Worm (Caenorhabditis elegans) whole organism, L3 larva: ENCODE data around the gene idpa-1.

Source experiments
- R02D3.7 ChIP-seq: fragments of 150-350 bp; optimal IDR thresholded peaks from 2 replicates; lab custom pipeline; 2014; ENCODE audit warnings: missing biosample characterization, missing genetic modification characterization
- ZK546.5 ChIP-seq: sonication (generic microtip); optimal IDR thresholded peaks from 2 replicates; lab custom pipeline; 2017; ENCODE audit warnings: missing biosample characterization, missing genetic modification characterization
- aly-2 ChIP-seq: fragments of 150-350 bp; optimal IDR thresholded peaks from 2 replicates; lab custom pipeline; 2014; ENCODE audit warnings: missing biosample characterization, missing genetic modification characterization
- ama-1 ChIP-seq: fragments of 150-350 bp; optimal IDR thresholded peaks from 2 replicates; lab custom pipeline; 2018
- ceh-28 ChIP-seq: fragments of 150-350 bp; optimal IDR thresholded peaks from 2 replicates; lab custom pipeline; 2014; ENCODE audit warnings: missing biosample characterization, missing genetic modification reagents, missing genetic modification characterization
- ceh-82 ChIP-seq: fragments of 150-350 bp; optimal IDR thresholded peaks from 2 replicates; lab custom pipeline; 2014; ENCODE audit warnings: missing biosample characterization, missing genetic modification characterization
- ceh-9 ChIP-seq: sonication (generic microtip); optimal IDR thresholded peaks from 2 replicates; lab custom pipeline; 2018; ENCODE audit warnings: missing biosample characterization, missing genetic modification characterization
- egl-27 ChIP-seq: sonication (generic microtip); optimal IDR thresholded peaks from 4 replicates; lab custom pipeline; 2017; ENCODE audit warnings: missing biosample characterization, missing genetic modification reagents, missing genetic modification characterization
- egl-5 ChIP-seq: fragments of 150-350 bp; optimal IDR thresholded peaks from 2 replicates; lab custom pipeline; 2017; ENCODE audit warnings: missing biosample characterization, missing genetic modification reagents, missing genetic modification characterization, inconsistent platforms
- elt-1 ChIP-seq: fragments of 150-350 bp; optimal IDR thresholded peaks from 2 replicates; lab custom pipeline; 2014; ENCODE audit warnings: missing biosample characterization, missing genetic modification characterization
- elt-2 ChIP-seq: sonication (generic microtip); optimal IDR thresholded peaks from 2 replicates; lab custom pipeline; 2016; ENCODE audit warnings: missing genetic modification reagents, mild to moderate bottlenecking, missing genetic modification characterization, missing compliant biosample characterization
- elt-3 ChIP-seq, 3 experiments: fragments of 150-350 bp in 1 of 3; sonication (generic microtip) in 2 of 3; optimal IDR thresholded peaks; 2 replicates in 2 of 3; 4 replicates in 1 of 3; lab custom pipeline; 2014 to 2017; ENCODE audit warnings: missing biosample characterization in 3 of 3, missing genetic modification characterization in 3 of 3
- eor-1 ChIP-seq, 2 experiments: fragments of 150-350 bp; optimal IDR thresholded peaks; 2 replicates each; lab custom pipeline; 2014 to 2018; ENCODE audit warnings: missing biosample characterization in 2 of 2, missing genetic modification characterization in 2 of 2
- fkh-10 ChIP-seq: sonication (generic microtip); optimal IDR thresholded peaks from 2 replicates; lab custom pipeline; 2017; ENCODE audit warnings: missing biosample characterization, missing genetic modification reagents, missing genetic modification characterization
- fkh-2 ChIP-seq: fragments of 150-350 bp; optimal IDR thresholded peaks from 2 replicates; lab custom pipeline; 2014; ENCODE audit warnings: missing biosample characterization, missing genetic modification reagents, missing genetic modification characterization
- hmg-11 ChIP-seq: sonication (generic microtip); optimal IDR thresholded peaks from 2 replicates; lab custom pipeline; 2016; ENCODE audit warnings: missing genetic modification characterization, missing compliant biosample characterization
- jun-1 ChIP-seq: fragments of 150-350 bp; optimal IDR thresholded peaks from 2 replicates; lab custom pipeline; 2014; ENCODE audit warnings: missing biosample characterization, missing genetic modification reagents, missing genetic modification characterization
- lin-15B ChIP-seq: fragments of 150-350 bp; optimal IDR thresholded peaks from 2 replicates; lab custom pipeline; 2014; ENCODE audit warnings: missing biosample characterization, missing genetic modification characterization
- lin-39 ChIP-seq: fragments of 150-350 bp; optimal IDR thresholded peaks from 2 replicates; lab custom pipeline; 2018; ENCODE audit warnings: missing biosample characterization, missing genetic modification reagents, missing genetic modification characterization
- lsy-12 ChIP-seq: sonication (generic microtip); optimal IDR thresholded peaks from 2 replicates; lab custom pipeline; 2016; ENCODE audit warnings: mild to moderate bottlenecking, missing genetic modification characterization, missing compliant biosample characterization
- mdl-1 ChIP-seq: fragments of 150-350 bp; optimal IDR thresholded peaks from 2 replicates; lab custom pipeline; 2014; ENCODE audit warnings: missing biosample characterization, missing genetic modification characterization
- mml-1 ChIP-seq: fragments of 150-350 bp; sonication (generic microtip); optimal IDR thresholded peaks from 3 replicates; lab custom pipeline; 2014; ENCODE audit warnings: missing biosample characterization, missing genetic modification characterization
- nfya-1 ChIP-seq: sonication (generic microtip); optimal IDR thresholded peaks from 2 replicates; lab custom pipeline; 2017; ENCODE audit warnings: missing genetic modification characterization, mild to moderate bottlenecking, missing compliant biosample characterization, antibody characterized with exemption, moderate library complexity; ENCODE audit not compliant: insufficient read depth
- nhr-11 ChIP-seq: fragments of 150-350 bp; optimal IDR thresholded peaks from 2 replicates; lab custom pipeline; 2014; ENCODE audit warnings: missing biosample characterization, missing genetic modification characterization
- nhr-12 ChIP-seq: fragments of 150-350 bp; optimal IDR thresholded peaks from 2 replicates; lab custom pipeline; 2014; ENCODE audit warnings: missing biosample characterization, missing genetic modification characterization
- nhr-23 ChIP-seq: fragments of 150-350 bp; optimal IDR thresholded peaks from 2 replicates; lab custom pipeline; 2014; ENCODE audit warnings: missing biosample characterization, missing genetic modification reagents, missing genetic modification characterization
- nhr-25 ChIP-seq: sonication (generic microtip); optimal IDR thresholded peaks from 2 replicates; lab custom pipeline; 2017; ENCODE audit warnings: missing biosample characterization, missing genetic modification characterization
- nhr-43 ChIP-seq: sonication (generic microtip); optimal IDR thresholded peaks from 2 replicates; lab custom pipeline; 2016; ENCODE audit warnings: mild to moderate bottlenecking, missing genetic modification characterization, missing compliant biosample characterization; ENCODE audit not compliant: poor library complexity, severe bottlenecking
- nhr-67 ChIP-seq: fragments of 150-350 bp; optimal IDR thresholded peaks from 2 replicates; lab custom pipeline; 2014; ENCODE audit warnings: missing biosample characterization, missing genetic modification characterization
- nhr-76 ChIP-seq: fragments of 150-350 bp; sonication (generic microtip); optimal IDR thresholded peaks from 5 replicates; lab custom pipeline; 2014; ENCODE audit warnings: missing biosample characterization, missing genetic modification characterization
- pha-4 ChIP-seq: fragments of 150-350 bp; optimal IDR thresholded peaks from 2 replicates; lab custom pipeline; 2014; ENCODE audit warnings: missing biosample characterization, missing genetic modification reagents, missing genetic modification characterization
- pqm-1 ChIP-seq: fragments of 150-350 bp; optimal IDR thresholded peaks from 2 replicates; lab custom pipeline; 2017; ENCODE audit warnings: missing biosample characterization, missing genetic modification characterization, inconsistent platforms
- sea-2 ChIP-seq: fragments of 150-350 bp; sonication (generic microtip); optimal IDR thresholded peaks from 4 replicates; lab custom pipeline; 2014; ENCODE audit warnings: missing biosample characterization, missing genetic modification reagents, missing genetic modification characterization
- skn-1 ChIP-seq: fragments of 150-350 bp; optimal IDR thresholded peaks from 2 replicates; lab custom pipeline; 2014; ENCODE audit warnings: missing biosample characterization, missing genetic modification characterization
- snpc-4 ChIP-seq: fragments of 150-350 bp; optimal IDR thresholded peaks from 2 replicates; lab custom pipeline; 2014; ENCODE audit warnings: missing biosample characterization, missing genetic modification characterization
- tbx-2 ChIP-seq: sonication (generic microtip); optimal IDR thresholded peaks from 2 replicates; lab custom pipeline; 2016; ENCODE audit warnings: mild to moderate bottlenecking, missing genetic modification characterization, missing compliant biosample characterization
- unc-39 ChIP-seq: sonication (generic microtip); optimal IDR thresholded peaks from 4 replicates; lab custom pipeline; 2017; ENCODE audit warnings: missing biosample characterization, missing genetic modification characterization
- unc-62 ChIP-seq: fragments of 150-350 bp; sonication (generic microtip); optimal IDR thresholded peaks from 4 replicates; lab custom pipeline; 2014; ENCODE audit warnings: missing biosample characterization, missing genetic modification reagents, missing genetic modification characterization
- zag-1 ChIP-seq: fragments of 150-350 bp; optimal IDR thresholded peaks from 2 replicates; lab custom pipeline; 2014; ENCODE audit warnings: missing biosample characterization, missing genetic modification characterization
- ztf-11 ChIP-seq: fragments of 150-350 bp; optimal IDR thresholded peaks from 2 replicates; lab custom pipeline; 2014; ENCODE audit warnings: missing biosample characterization, missing genetic modification characterization
- ztf-4 ChIP-seq: fragments of 150-350 bp; optimal IDR thresholded peaks from 2 replicates; lab custom pipeline; 2014; ENCODE audit warnings: missing biosample characterization, missing genetic modification characterization

idpa-1 gene

DNA sequence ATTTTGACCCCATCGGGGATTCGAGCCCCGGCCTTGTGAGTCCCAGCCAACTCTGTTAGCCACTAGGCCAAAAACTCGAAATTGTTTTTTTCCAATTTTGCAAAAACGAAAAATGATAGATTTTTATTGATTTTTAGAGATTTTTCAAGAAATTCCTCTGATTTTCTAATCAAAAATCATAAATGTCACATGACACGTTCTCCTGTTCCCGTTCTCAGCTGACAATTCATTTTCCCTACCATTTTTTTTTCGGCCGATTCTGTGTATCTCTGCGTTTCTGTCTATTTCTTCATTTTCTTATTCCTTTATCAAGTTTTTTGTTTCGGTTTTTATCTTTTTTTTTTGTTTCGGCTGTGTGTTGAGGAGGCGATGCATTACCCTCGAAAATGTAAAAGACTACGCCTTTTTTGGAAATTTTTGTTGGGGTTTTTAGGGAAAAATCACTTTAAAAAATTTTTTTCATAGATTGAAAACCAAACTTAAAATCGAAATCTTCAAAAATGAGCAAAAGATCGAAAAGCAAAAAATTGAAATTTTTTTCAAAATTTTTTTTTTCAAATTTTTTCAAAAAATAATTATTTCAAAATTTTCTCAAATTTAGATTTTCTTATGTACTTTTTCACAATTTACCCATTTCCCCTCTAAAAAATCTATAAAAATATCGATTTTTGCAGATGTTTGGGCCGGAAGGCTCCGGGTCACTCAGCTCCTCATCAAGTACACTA lies 26.7 kb downstream of the idpa-1 start, which contains the start of gene klf-1:
klf-1 (plus strand) TSS at position 675 of the 725 bp plus-strand sequence.
- no peak for TF ChIP-seq zag-1 (tag; lab: Kevin White, UChicago)
- TF ChIP-seq fkh-10 (GFP tag; lab: Kevin White, UChicago): no peak
- no peak for TF ChIP-seq aly-2
- TF ChIP-seq R02D3.7 (tag; lab: Kevin White, UChicago): no peak
- no peak for TF ChIP-seq jun-1 (tag; lab: Kevin White, UChicago)
- TF ChIP-seq tbx-2 (tag; lab: Kevin White, UChicago): no peak
- TF ChIP-seq elt-2: peak; percentile 82
- no peak for TF ChIP-seq ztf-11 (tag; lab: Kevin White, UChicago)
- no peak for TF ChIP-seq sea-2
- peak; percentile 70 for TF ChIP-seq nhr-43 (tag; lab: Kevin White, UChicago)
- TF ChIP-seq pha-4: peak; percentile 16
- TF ChIP-seq elt-1 (tag; lab: Kevin White, UChicago): no peak
- no peak for TF ChIP-seq ztf-4 (tag; lab: Kevin White, UChicago)
- TF ChIP-seq egl-5: no peak
- TF ChIP-seq fkh-2 (tag; lab: Kevin White, UChicago): no peak
- TF ChIP-seq ZK546.5 (tag; lab: Kevin White, UChicago): no peak
- peak; percentile 42 for TF ChIP-seq nhr-25 (tag; lab: Kevin White, UChicago)
- TF ChIP-seq nhr-76 (tag; lab: Kevin White, UChicago): no peak
- no peak for TF ChIP-seq skn-1 (tag; lab: Kevin White, UChicago)
- TF ChIP-seq ceh-28 (tag; lab: Kevin White, UChicago): peak; percentile 15
- no peak for TF ChIP-seq nhr-12 (tag; lab: Kevin White, UChicago)
- TF ChIP-seq ama-1: no peak
- TF ChIP-seq ceh-82 (tag; lab: Kevin White, UChicago): no peak
- no peak for TF ChIP-seq eor-1 (tag; optimal IDR thresholded peaks at IDR 0.05; lab: Kevin White, UChicago)
- no peak for TF ChIP-seq mdl-1 (tag; lab: Kevin White, UChicago)
- no peak for TF ChIP-seq snpc-4 (tag; lab: Kevin White, UChicago)
- no peak for TF ChIP-seq egl-27 (tag; lab: Kevin White, UChicago)
- TF ChIP-seq pqm-1 (tag; lab: Kevin White, UChicago): peak; percentile 41
- peak; percentile 74 for TF ChIP-seq nhr-23
- peak; percentile 29 for TF ChIP-seq nfya-1 (tag; lab: Kevin White, UChicago)

DNA sequence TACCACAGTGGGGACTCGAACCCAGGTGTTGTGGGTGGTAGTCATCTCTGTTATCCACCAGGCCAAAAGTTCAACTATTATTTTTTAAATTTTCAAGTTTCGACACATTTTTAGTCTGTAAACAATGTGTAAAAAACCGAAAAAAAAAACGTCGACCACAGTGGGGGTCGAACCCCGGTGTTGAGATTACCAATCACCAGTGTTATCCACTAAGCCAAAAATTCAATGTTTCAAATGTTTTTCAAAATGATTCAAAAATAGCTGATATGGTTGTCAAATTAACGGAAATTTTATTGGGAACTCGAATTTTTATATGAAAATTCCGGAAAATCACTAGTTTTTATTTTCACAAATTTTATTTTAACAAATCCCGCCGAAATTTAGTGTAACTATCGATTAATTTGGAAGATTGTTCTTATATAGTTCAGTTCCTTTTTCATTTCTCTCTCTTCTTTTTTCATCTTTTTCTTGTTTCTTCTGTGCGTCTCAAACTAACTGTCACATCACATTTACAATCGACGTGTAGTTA lies 27.8 kb downstream of the idpa-1 start:
- TF ChIP-seq ceh-9 (tag; lab: Kevin White, UChicago) (no peak), nhr-23 (peak; percentile 22)

DNA sequence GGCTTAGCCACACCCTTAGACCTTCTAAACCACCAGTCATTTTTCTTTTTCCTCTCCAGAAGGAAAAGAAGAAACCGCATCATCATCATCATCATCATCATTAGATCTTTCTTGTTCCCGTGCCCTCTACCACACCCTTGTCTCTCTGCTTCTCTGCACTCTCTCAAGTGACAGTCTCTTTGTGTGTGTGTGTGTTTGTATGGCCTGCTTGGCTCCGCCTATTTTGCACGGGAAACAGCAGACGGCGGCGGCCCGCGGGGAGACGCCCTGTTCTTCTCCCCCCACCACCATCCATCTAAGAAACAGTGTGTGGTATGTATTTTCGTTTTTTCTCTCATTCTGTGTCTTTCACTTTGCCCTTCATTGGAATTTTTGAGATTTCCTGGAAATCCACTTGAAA lies 29.2 kb downstream of the idpa-1 start:
- TF ChIP-seq nhr-25 (tag; lab: Kevin White, UChicago): peak; percentile 95
- peak; percentile 62 for TF ChIP-seq ceh-28 (tag; lab: Kevin White, UChicago)
- no peak for TF ChIP-seq zag-1 (tag; lab: Kevin White, UChicago)
- peak; percentile 25 for TF ChIP-seq skn-1 (tag; lab: Kevin White, UChicago)
- TF ChIP-seq mdl-1 (tag; lab: Kevin White, UChicago): peak; percentile 30
- TF ChIP-seq jun-1 (tag; lab: Kevin White, UChicago): peak; percentile 65
- TF ChIP-seq mml-1 (tag; lab: Kevin White, UChicago): no peak
- no peak for TF ChIP-seq nhr-67 (tag; lab: Kevin White, UChicago)
- peak; percentile 63 for TF ChIP-seq elt-2
- peak; percentile 57 for TF ChIP-seq pqm-1 (tag; lab: Kevin White, UChicago)
- peak; percentile 84 for TF ChIP-seq nhr-43 (tag; lab: Kevin White, UChicago)
- TF ChIP-seq nfya-1 (tag; lab: Kevin White, UChicago): peak; percentile 71
- TF ChIP-seq nhr-12 (tag; lab: Kevin White, UChicago): no peak
- TF ChIP-seq sea-2: no peak
- no peak for TF ChIP-seq R02D3.7 (tag; lab: Kevin White, UChicago)
- peak; percentile 44 for TF ChIP-seq hmg-11 (tag; lab: Kevin White, UChicago)
- peak; percentile 56 for TF ChIP-seq unc-62 (GFP tag; lab: Kevin White, UChicago)
- no peak for TF ChIP-seq egl-27 (tag; lab: Kevin White, UChicago)
- no peak for TF ChIP-seq unc-39
- TF ChIP-seq elt-3 (tag; optimal IDR thresholded peaks at IDR 0.05; lab: Kevin White, UChicago): peak in 1 of 3 experiments; percentile 77
- TF ChIP-seq egl-5: peak; percentile 6
- TF ChIP-seq tbx-2 (tag; lab: Kevin White, UChicago): peak; percentile 11
- TF ChIP-seq nhr-23: peak; percentile 90
- peak; percentile 63 for TF ChIP-seq lin-39 (tag; lab: Kevin White, UChicago)
- TF ChIP-seq elt-1 (tag; lab: Kevin White, UChicago): peak; percentile 25
- TF ChIP-seq nhr-11: no peak
- TF ChIP-seq lin-15B: peak; percentile 7
- TF ChIP-seq lsy-12 (tag; lab: Kevin White, UChicago): peak; percentile 29
- TF ChIP-seq ceh-9 (tag; lab: Kevin White, UChicago): no peak
